Fruit fly (Drosophila melanogaster) whole organism, embryonic: Measurements from ENCODE around the gene Pa1.

ENCODE experiments used
- Abd-B ChIP-seq: fragments of 200-800 bp; sonication (Bioruptor generic); optimal IDR thresholded peaks from 2 replicates; lab custom pipeline; 2018; ENCODE audit warnings: missing biosample characterization, mild to moderate bottlenecking, missing genetic modification characterization, moderate library complexity
- B-H2 ChIP-seq: fragments of 200-800 bp; sonication (Bioruptor generic); optimal IDR thresholded peaks from 2 replicates; lab custom pipeline; 2018; ENCODE audit warnings: missing biosample characterization, mild to moderate bottlenecking, missing genetic modification characterization
- CG10321 ChIP-seq: fragments of 200-800 bp; sonication (Bioruptor generic); IDR thresholded peaks from 2 replicates; pipeline ENCODE4 v1.3.6; 2022; ENCODE audit warnings: missing biosample characterization, missing genetic modification characterization
- CG10431 ChIP-seq: fragments of 200-800 bp; sonication (Bioruptor generic); optimal IDR thresholded peaks from 3 replicates; lab custom pipeline; 2018; ENCODE audit warnings: missing biosample characterization, mild to moderate bottlenecking, missing genetic modification characterization
- CG11695 ChIP-seq: fragments of 200-800 bp; sonication (Bioruptor generic); IDR thresholded peaks from 3 replicates; pipeline ENCODE4 v1.3.6; 2022; ENCODE audit warnings: missing biosample characterization, missing genetic modification characterization
- CG12659 ChIP-seq: fragments of 200-800 bp; sonication (Bioruptor generic); optimal IDR thresholded peaks from 3 replicates; lab custom pipeline; 2017; ENCODE audit warnings: mild to moderate bottlenecking, missing biosample characterization, missing genetic modification reagents, missing genetic modification characterization
- CG1603 ChIP-seq: fragments of 200-800 bp; sonication (Bioruptor generic); optimal IDR thresholded peaks from 2 replicates; lab custom pipeline; 2019; ENCODE audit warnings: missing biosample characterization, mild to moderate bottlenecking, missing genetic modification characterization, moderate library complexity
- CG2120 ChIP-seq: fragments of 200-800 bp; sonication (Bioruptor generic); optimal IDR thresholded peaks from 3 replicates; lab custom pipeline; 2016; ENCODE audit warnings: missing biosample characterization, missing genetic modification characterization
- CG2202 ChIP-seq: fragments of 200-800 bp; sonication (Bioruptor generic); optimal IDR thresholded peaks from 2 replicates; lab custom pipeline; 2018; ENCODE audit warnings: missing biosample characterization, mild to moderate bottlenecking, missing genetic modification characterization
- CG3281 ChIP-seq: fragments of 200-800 bp; sonication (Bioruptor generic); optimal IDR thresholded peaks from 3 replicates; lab custom pipeline; 2017; ENCODE audit warnings: missing biosample characterization, mild to moderate bottlenecking, missing genetic modification characterization
- CG34224 ChIP-seq: fragments of 200-800 bp; sonication (Bioruptor generic); IDR thresholded peaks from 3 replicates; pipeline ENCODE4 v1.3.6; 2022; ENCODE audit warnings: missing biosample characterization, missing genetic modification characterization; ENCODE audit not compliant: partially characterized antibody
- CG3847 ChIP-seq: fragments of 200-800 bp; sonication (Bioruptor generic); IDR thresholded peaks from 2 replicates; pipeline ENCODE4 v1.3.6; 2022; ENCODE audit warnings: missing biosample characterization, missing genetic modification characterization
- CG4617 ChIP-seq: fragments of 200-800 bp; sonication (Bioruptor generic); optimal IDR thresholded peaks from 3 replicates; lab custom pipeline; 2016; ENCODE audit warnings: missing biosample characterization, missing genetic modification characterization, borderline replicate concordance
- CG7839 ChIP-seq: fragments of 200-800 bp; sonication (Bioruptor generic); optimal IDR thresholded peaks from 3 replicates; lab custom pipeline; 2018; ENCODE audit warnings: missing biosample characterization, mild to moderate bottlenecking, missing genetic modification characterization, moderate library complexity
- CG8089 ChIP-seq: fragments of 200-800 bp; sonication (Bioruptor generic); optimal IDR thresholded peaks from 3 replicates; lab custom pipeline; 2016; ENCODE audit warnings: missing biosample characterization, missing genetic modification characterization
- CG8290 ChIP-seq, 3 experiments: fragments of 200-800 bp; sonication (Bioruptor generic); optimal IDR thresholded peaks; 2 replicates each; lab custom pipeline; 2016 to 2019; ENCODE audit warnings: missing biosample characterization in 3 of 3, missing genetic modification characterization in 3 of 3, mild to moderate bottlenecking in 2 of 3, moderate library complexity in 1 of 3
- CG8944 ChIP-seq: fragments of 200-800 bp; sonication (Bioruptor generic); optimal IDR thresholded peaks from 3 replicates; lab custom pipeline; 2016; ENCODE audit warnings: missing biosample characterization, missing genetic modification characterization
- CG9437 ChIP-seq: fragments of 200-800 bp; sonication (Bioruptor generic); optimal IDR thresholded peaks from 2 replicates; lab custom pipeline; 2018; ENCODE audit warnings: missing biosample characterization, mild to moderate bottlenecking, missing genetic modification characterization
- CG9797 ChIP-seq: fragments of 200-800 bp; sonication (Bioruptor generic); optimal IDR thresholded peaks from 3 replicates; lab custom pipeline; 2018; ENCODE audit warnings: missing biosample characterization, mild to moderate bottlenecking, missing genetic modification characterization
- CG9932 ChIP-seq: fragments of 200-800 bp; sonication (Bioruptor generic); IDR thresholded peaks from 2 replicates; pipeline ENCODE4 v1.3.6; 2022; ENCODE audit warnings: missing biosample characterization, missing genetic modification characterization
- CoRest ChIP-seq: fragments of 200-800 bp; sonication (Bioruptor generic); optimal IDR thresholded peaks from 3 replicates; lab custom pipeline; 2018; ENCODE audit warnings: missing biosample characterization, mild to moderate bottlenecking, missing genetic modification characterization, moderate library complexity
- Dek ChIP-seq: fragments of 200-800 bp; sonication (Bioruptor generic); optimal IDR thresholded peaks from 3 replicates; lab custom pipeline; 2019; ENCODE audit warnings: missing biosample characterization, mild to moderate bottlenecking, missing genetic modification characterization, moderate library complexity
- Dip3 ChIP-seq: fragments of 200-800 bp; sonication (Bioruptor generic); optimal IDR thresholded peaks from 3 replicates; lab custom pipeline; 2016; ENCODE audit warnings: missing biosample characterization, missing genetic modification characterization
- Elba2 ChIP-seq: fragments of 200-800 bp; sonication (Bioruptor generic); optimal IDR thresholded peaks from 3 replicates; lab custom pipeline; 2016; ENCODE audit warnings: missing biosample characterization, missing genetic modification characterization
- Ets65A ChIP-seq: fragments of 200-800 bp; sonication (Bioruptor generic); peaks from one replicate; lab custom pipeline; 2016; ENCODE audit warnings: missing biosample characterization, missing genetic modification characterization
- HLH54F ChIP-seq: fragments of 200-800 bp; sonication (Bioruptor generic); optimal IDR thresholded peaks from 3 replicates; lab custom pipeline; 2016; ENCODE audit warnings: missing biosample characterization, missing genetic modification characterization
- Hr39 ChIP-seq: fragments of >200 bp; optimal IDR thresholded peaks from 2 replicates; lab custom pipeline; 2017
- Hsf ChIP-seq: fragments of 200-800 bp; sonication (Bioruptor generic); optimal IDR thresholded peaks from 3 replicates; lab custom pipeline; 2016; ENCODE audit warnings: missing biosample characterization, missing genetic modification characterization
- Max ChIP-seq: fragments of 200-800 bp; sonication (Bioruptor generic); optimal IDR thresholded peaks from 2 replicates; lab custom pipeline; 2016; ENCODE audit warnings: missing biosample characterization, mild to moderate bottlenecking, missing genetic modification characterization
- NC2β ChIP-seq: fragments of 200-800 bp; sonication (Bioruptor generic); optimal IDR thresholded peaks from 2 replicates; lab custom pipeline; 2016; ENCODE audit warnings: missing biosample characterization, missing genetic modification characterization
- NK7.1 ChIP-seq: fragments of 200-800 bp; sonication (Bioruptor generic); optimal IDR thresholded peaks from 3 replicates; lab custom pipeline; 2016; ENCODE audit warnings: missing biosample characterization, missing genetic modification characterization
- Rfx ChIP-seq: fragments of 200-800 bp; sonication (Bioruptor generic); IDR thresholded peaks from 2 replicates; pipeline ENCODE4 v1.3.6; 2022; ENCODE audit warnings: missing biosample characterization, missing genetic modification characterization
- Side ChIP-seq: fragments of 200-800 bp; sonication (Bioruptor generic); optimal IDR thresholded peaks from 2 replicates; lab custom pipeline; 2016; ENCODE audit warnings: missing biosample characterization, missing genetic modification characterization
- Sin3A ChIP-seq: fragments of >200 bp; optimal IDR thresholded peaks from 2 replicates; lab custom pipeline; 2018
- Six4 ChIP-seq: fragments of 200-800 bp; sonication (Bioruptor generic); optimal IDR thresholded peaks from 2 replicates; lab custom pipeline; 2016; ENCODE audit warnings: missing biosample characterization, missing genetic modification characterization
- YL-1 ChIP-seq: fragments of 200-800 bp; sonication (Bioruptor generic); optimal IDR thresholded peaks from 3 replicates; lab custom pipeline; 2017; ENCODE audit warnings: missing biosample characterization, mild to moderate bottlenecking, missing genetic modification characterization
- cato ChIP-seq: fragments of 200-800 bp; sonication (Bioruptor generic); optimal IDR thresholded peaks from 2 replicates; lab custom pipeline; 2016; ENCODE audit warnings: missing biosample characterization, missing genetic modification characterization, borderline replicate concordance
- crc ChIP-seq: fragments of 200-800 bp; sonication (Bioruptor generic); optimal IDR thresholded peaks from 2 replicates; lab custom pipeline; 2016; ENCODE audit warnings: missing biosample characterization, missing genetic modification characterization
- danr ChIP-seq: fragments of 200-800 bp; sonication (Bioruptor generic); IDR thresholded peaks from 2 replicates; pipeline ENCODE4 v1.3.6; 2022; ENCODE audit warnings: missing biosample characterization, missing genetic modification characterization
- eve ChIP-seq, 2 experiments: fragments of >200 bp; optimal IDR thresholded peaks; 2 replicates each; lab custom pipeline; 2017; ENCODE audit warnings: missing biosample characterization in 2 of 2, missing genetic modification characterization in 2 of 2
- h ChIP-seq: fragments of >200 bp; optimal IDR thresholded peaks from 2 replicates; lab custom pipeline; 2017
- maf-S ChIP-seq: fragments of 200-800 bp; sonication (Bioruptor generic); optimal IDR thresholded peaks from 2 replicates; lab custom pipeline; 2016; ENCODE audit warnings: missing biosample characterization, missing genetic modification characterization
- nerfin-2 ChIP-seq: fragments of 200-800 bp; sonication (Bioruptor generic); IDR thresholded peaks from 2 replicates; pipeline ENCODE4 v1.3.6; 2022; ENCODE audit warnings: missing biosample characterization, missing genetic modification characterization; ENCODE audit not compliant: partially characterized antibody
- nmo ChIP-seq: fragments of 200-800 bp; sonication (Bioruptor generic); optimal IDR thresholded peaks from 2 replicates; lab custom pipeline; 2018; ENCODE audit warnings: missing biosample characterization, mild to moderate bottlenecking, missing genetic modification characterization, moderate library complexity
- pho ChIP-seq: fragments of 200-800 bp; sonication (Bioruptor generic); optimal IDR thresholded peaks from 2 replicates; lab custom pipeline; 2016; ENCODE audit warnings: missing biosample characterization, missing genetic modification characterization
- prd ChIP-seq, 3 experiments: fragments of >200 bp in 2 of 3; fragments of 200-800 bp in 1 of 3; sonication (Bioruptor generic) in 1 of 3; optimal IDR thresholded peaks in 2 of 3; IDR thresholded peaks in 1 of 3; 2 replicates in 2 of 3; 3 replicates in 1 of 3; pipeline versions ENCODE4 v1.3.6 to Lab custom; 2017 to 2022; ENCODE audit warnings: missing biosample characterization in 1 of 3, missing genetic modification characterization in 1 of 3
- ranshi ChIP-seq: fragments of 200-800 bp; sonication (Bioruptor generic); IDR thresholded peaks from 2 replicates; pipeline ENCODE4 v1.3.6; 2022; ENCODE audit warnings: missing biosample characterization, missing genetic modification characterization
- sc ChIP-seq, 3 experiments: fragments of >200 bp in 2 of 3; fragments of 200-800 bp in 1 of 3; sonication (Bioruptor generic) in 1 of 3; optimal IDR thresholded peaks; 2 replicates in 2 of 3; 3 replicates in 1 of 3; lab custom pipeline; 2017; ENCODE audit warnings: mild to moderate bottlenecking in 1 of 3, missing biosample characterization in 1 of 3, missing genetic modification characterization in 1 of 3, missing genetic modification reagents in 1 of 3
- stwl ChIP-seq: fragments of 200-800 bp; sonication (Bioruptor generic); optimal IDR thresholded peaks from 3 replicates; lab custom pipeline; 2018; ENCODE audit warnings: missing biosample characterization, mild to moderate bottlenecking, missing genetic modification characterization, moderate library complexity
- tin ChIP-seq: fragments of 200-800 bp; sonication (Bioruptor generic); optimal IDR thresholded peaks from 3 replicates; lab custom pipeline; 2016; ENCODE audit warnings: missing biosample characterization, missing genetic modification characterization
- tio ChIP-seq: fragments of 200-800 bp; sonication (Bioruptor generic); optimal IDR thresholded peaks from 2 replicates; lab custom pipeline; 2017; ENCODE audit warnings: missing biosample characterization, missing genetic modification characterization, inconsistent platforms
- vvl ChIP-seq: fragments of 200-800 bp; sonication (Bioruptor generic); IDR thresholded peaks from 2 replicates; pipeline ENCODE4 v1.3.6; 2022; ENCODE audit warnings: missing biosample characterization, missing genetic modification characterization

Gene Pa1

DNA sequence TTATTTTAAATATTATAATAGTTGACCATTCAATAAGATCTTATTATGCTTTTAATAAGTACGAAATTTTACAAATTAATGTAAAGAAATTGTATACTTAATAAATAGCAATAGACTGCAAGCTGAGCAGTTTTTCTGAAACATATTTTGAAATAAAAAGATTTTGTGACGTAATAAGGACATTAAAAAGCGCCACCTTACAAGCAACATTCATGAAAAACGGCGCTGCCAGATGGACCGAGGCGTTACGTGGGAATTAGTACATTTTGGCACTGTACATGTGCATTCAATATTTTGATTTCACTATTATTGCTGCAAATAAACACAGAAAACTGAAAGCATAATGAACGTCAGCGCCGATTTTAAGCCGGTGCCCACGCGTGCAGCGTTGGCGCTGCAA, 10.2 kb upstream of the Pa1 start, which contains the start of gene CG1738 (continued):
- TF ChIP-seq Hsf (GFP tag; lab: Kevin White, UChicago), result peak; percentile 16
- TF ChIP-seq CoRest (tag; lab: Kevin White, UChicago), result peak; percentile 22
- no peak for TF ChIP-seq maf-S
- no peak for TF ChIP-seq CG10431
- TF ChIP-seq CG34224 (GFP tag; lab: Robert Waterston, UW), result no peak
- no peak for TF ChIP-seq CG8944 (GFP tag; lab: Kevin White, UChicago)
- TF ChIP-seq CG9932, result peak; percentile 61
- no peak for TF ChIP-seq CG8089 (GFP tag; lab: Kevin White, UChicago)
- TF ChIP-seq eve (GFP tag; optimal IDR thresholded peaks at IDR 0.05; lab: Kevin White, UChicago), result no peak
- no peak for TF ChIP-seq Six4
- TF ChIP-seq crc (GFP tag; lab: Kevin White, UChicago), result no peak
- TF ChIP-seq Hr39 (lab: Kevin White, UChicago), result no peak
- TF ChIP-seq nerfin-2 (GFP tag; lab: Robert Waterston, UW), result no peak
- no peak for TF ChIP-seq YL-1 (GFP tag; lab: Kevin White, UChicago)
- TF ChIP-seq vvl, result 0 out of 2 replicates have a peak, but pooled peaks have one; percentile 8
- TF ChIP-seq Rfx, result peak; percentile 56
- no peak for TF ChIP-seq CG9797 (GFP tag; lab: Kevin White, UChicago)
- TF ChIP-seq CG2202 (tag; lab: Kevin White, UChicago), result no peak
- TF ChIP-seq CG2120 (GFP tag; lab: Kevin White, UChicago), result peak; percentile 36
- no peak for TF ChIP-seq sc (optimal IDR thresholded peaks at IDR 0.05; lab: Kevin White, UChicago)
- no peak for TF ChIP-seq sc (GFP tag; optimal IDR thresholded peaks at IDR 0.05; lab: Kevin White, UChicago)
- TF ChIP-seq Dip3, result no peak
- peak; percentile 14 for TF ChIP-seq CG4617
- TF ChIP-seq tio (GFP tag; lab: Kevin White, UChicago), result no peak
- peak; percentile 29 for TF ChIP-seq CG7839 (tag; lab: Kevin White, UChicago)
- peak; percentile 13 for TF ChIP-seq stwl (tag; lab: Kevin White, UChicago)

DNA sequence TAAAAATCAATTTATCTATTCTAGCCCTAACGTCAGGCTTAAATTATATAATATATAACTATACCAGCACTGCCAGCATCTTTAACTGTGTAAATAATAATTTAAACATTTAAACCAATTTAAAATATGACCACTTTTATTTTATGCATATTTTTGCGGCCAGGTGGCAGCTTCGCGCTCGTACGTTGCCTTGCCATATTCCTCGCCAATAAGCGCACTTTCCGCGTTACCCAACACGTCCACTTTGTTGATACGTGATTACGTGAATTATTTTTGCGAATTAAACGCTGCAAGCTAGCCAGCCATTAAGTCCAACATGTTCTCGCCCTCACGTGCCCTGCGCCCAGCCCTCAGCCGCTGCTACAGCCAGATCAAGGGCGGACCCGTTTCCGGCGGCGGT, 9.3 kb upstream of the Pa1 start, which contains the start of gene NdufV3:
NdufV3 (plus strand) TSS at position 219 of the 400 bp plus-strand sequence.
- TF ChIP-seq CG3847 (GFP tag; lab: Robert Waterston, UW), result peak; percentile 68
- TF ChIP-seq Max, result no peak
- TF ChIP-seq CG1603 (tag; lab: Kevin White, UChicago), result peak; percentile 35
- no peak for TF ChIP-seq pho (GFP tag; lab: Kevin White, UChicago)
- TF ChIP-seq NK7.1 (GFP tag; lab: Kevin White, UChicago), result no peak
- peak; percentile 4 for TF ChIP-seq tin (GFP tag; lab: Kevin White, UChicago)
- TF ChIP-seq Elba2 (GFP tag; lab: Kevin White, UChicago), result peak; percentile 74
- no peak for TF ChIP-seq Side (GFP tag; lab: Kevin White, UChicago)
- TF ChIP-seq CG12659 (GFP tag; lab: Kevin White, UChicago), result peak; percentile 10
- TF ChIP-seq NC2β (GFP tag; lab: Kevin White, UChicago), result no peak
- peak; percentile 9 for TF ChIP-seq HLH54F (GFP tag; lab: Kevin White, UChicago)
- TF ChIP-seq Abd-B (GFP tag; lab: Kevin White, UChicago), result no peak
- TF ChIP-seq CG3281 (GFP tag; lab: Kevin White, UChicago), result peak; percentile 1
- TF ChIP-seq CG11695 (GFP tag; lab: Robert Waterston, UW), result no peak
- no peak for TF ChIP-seq h (lab: Kevin White, UChicago)
- peak; percentile 4 for TF ChIP-seq CG9437 (GFP tag; lab: Kevin White, UChicago)
- no peak for TF ChIP-seq Sin3A (lab: Kevin White, UChicago)
- no peak for TF ChIP-seq prd (optimal IDR thresholded peaks at IDR 0.05; lab: Kevin White, UChicago)
- no peak for TF ChIP-seq prd (GFP tag; IDR thresholded peaks at IDR 0.05; lab: Robert Waterston, UW)
- TF ChIP-seq nmo (GFP tag; lab: Kevin White, UChicago), result peak; percentile 11
- no peak for TF ChIP-seq CG10321
- no peak for TF ChIP-seq danr (GFP tag; lab: Robert Waterston, UW)
- no peak for TF ChIP-seq Dek (tag; lab: Kevin White, UChicago)
- TF ChIP-seq Ets65A (GFP tag; lab: Kevin White, UChicago), result peak; percentile 79
- TF ChIP-seq Rfx, result peak; percentile 67
- peak; percentile 40; the same call in 1 of the 2 replicates for TF ChIP-seq ranshi (GFP tag; lab: Robert Waterston, UW)
- peak; percentile 41 for TF ChIP-seq B-H2
- TF ChIP-seq CG8290 (GFP tag; optimal IDR thresholded peaks at IDR 0.05; lab: Kevin White, UChicago), result no peak
- TF ChIP-seq CG8290 (tag; optimal IDR thresholded peaks at IDR 0.05; lab: Kevin White, UChicago), result peak in 1 of 2 experiments; percentile 69
- no peak for TF ChIP-seq cato (GFP tag; lab: Kevin White, UChicago)
